Fruit fly (Drosophila melanogaster): ENCODE measurements around the gene Tim13.

DNA sequence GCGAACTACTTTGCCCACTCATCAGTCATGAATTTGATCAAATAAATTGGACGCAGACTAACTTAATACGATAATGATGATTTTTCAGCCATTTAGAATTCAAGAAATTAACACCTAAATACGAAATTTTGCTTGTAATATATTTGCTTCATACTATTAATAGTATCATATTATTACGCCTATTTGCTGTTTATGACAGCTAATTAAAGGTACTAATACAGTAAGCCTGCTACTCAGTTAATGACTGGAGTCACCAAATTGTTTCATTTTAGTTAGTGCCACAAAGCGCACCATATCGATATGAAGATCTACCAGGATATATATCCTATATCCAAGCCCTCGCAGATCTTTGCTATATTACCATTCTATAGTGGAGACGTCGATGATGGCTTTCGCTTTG is 23.3 kb downstream of the Tim13 start, which contains the start of gene Gr68a:
- TF ChIP-seq psq (optimal IDR thresholded peaks at IDR 0.05) (no peak), Sin3A (optimal IDR thresholded peaks at IDR 0.05) (no peak), Myc (optimal IDR thresholded peaks at IDR 0.05) (no peak), h (optimal IDR thresholded peaks at IDR 0.05) (no peak), insv (optimal IDR thresholded peaks at IDR 0.05) (no peak)

All from Kc167 (cell line).